Worm (Caenorhabditis elegans) whole organism, L3 larva: Measurements from ENCODE around the gene comt-3.

ENCODE experiments used
- ZK546.5 ChIP-seq: sonication (generic microtip); optimal IDR thresholded peaks from 2 replicates; lab custom pipeline; 2017; ENCODE audit warnings: missing biosample characterization, missing genetic modification characterization
- egl-27 ChIP-seq: sonication (generic microtip); optimal IDR thresholded peaks from 4 replicates; lab custom pipeline; 2017; ENCODE audit warnings: missing biosample characterization, missing genetic modification reagents, missing genetic modification characterization
- fkh-10 ChIP-seq: sonication (generic microtip); optimal IDR thresholded peaks from 2 replicates; lab custom pipeline; 2017; ENCODE audit warnings: missing biosample characterization, missing genetic modification reagents, missing genetic modification characterization
- fos-1 ChIP-seq: fragments of 150-350 bp; optimal IDR thresholded peaks from 2 replicates; lab custom pipeline; 2014; ENCODE audit warnings: missing biosample characterization, missing genetic modification characterization
- jun-1 ChIP-seq: fragments of 150-350 bp; optimal IDR thresholded peaks from 2 replicates; lab custom pipeline; 2014; ENCODE audit warnings: missing biosample characterization, missing genetic modification reagents, missing genetic modification characterization
- lin-39 ChIP-seq: fragments of 150-350 bp; optimal IDR thresholded peaks from 2 replicates; lab custom pipeline; 2018; ENCODE audit warnings: missing biosample characterization, missing genetic modification reagents, missing genetic modification characterization
- nhr-11 ChIP-seq: fragments of 150-350 bp; optimal IDR thresholded peaks from 2 replicates; lab custom pipeline; 2014; ENCODE audit warnings: missing biosample characterization, missing genetic modification characterization
- nhr-237 ChIP-seq: fragments of 150-350 bp; optimal IDR thresholded peaks from 2 replicates; lab custom pipeline; 2014; ENCODE audit warnings: missing biosample characterization, missing genetic modification characterization
- nhr-77 ChIP-seq: fragments of 150-350 bp; optimal IDR thresholded peaks from 2 replicates; lab custom pipeline; 2014; ENCODE audit warnings: missing biosample characterization, missing genetic modification characterization
- sea-2 ChIP-seq: fragments of 150-350 bp; sonication (generic microtip); optimal IDR thresholded peaks from 4 replicates; lab custom pipeline; 2014; ENCODE audit warnings: missing biosample characterization, missing genetic modification reagents, missing genetic modification characterization
- skn-1 ChIP-seq: fragments of 150-350 bp; optimal IDR thresholded peaks from 2 replicates; lab custom pipeline; 2014; ENCODE audit warnings: missing biosample characterization, missing genetic modification characterization
- tbx-2 ChIP-seq: sonication (generic microtip); optimal IDR thresholded peaks from 2 replicates; lab custom pipeline; 2016; ENCODE audit warnings: mild to moderate bottlenecking, missing genetic modification characterization, missing compliant biosample characterization
- unc-39 ChIP-seq: sonication (generic microtip); optimal IDR thresholded peaks from 4 replicates; lab custom pipeline; 2017; ENCODE audit warnings: missing biosample characterization, missing genetic modification characterization
- unc-62 ChIP-seq: fragments of 150-350 bp; sonication (generic microtip); optimal IDR thresholded peaks from 4 replicates; lab custom pipeline; 2014; ENCODE audit warnings: missing biosample characterization, missing genetic modification reagents, missing genetic modification characterization

- TF ChIP-seq nhr-237 (no peak), egl-27 (no peak), sea-2 (GFP tag; lab: Kevin White, UChicago) (no peak), fos-1 (tag; lab: Kevin White, UChicago) (no peak), unc-62 (no peak), nhr-11 (tag; lab: Kevin White, UChicago) (no peak), ZK546.5 (tag; lab: Kevin White, UChicago) (no peak), fkh-10 (no peak), lin-39 (tag; lab: Kevin White, UChicago) (no peak), nhr-77 (tag; lab: Kevin White, UChicago) (no peak), skn-1 (tag; lab: Kevin White, UChicago) (no peak), tbx-2 (tag; lab: Kevin White, UChicago) (no peak), jun-1 (tag; lab: Kevin White, UChicago) (no peak), unc-39 (no peak)
Observed at ce11 chrV:2072807-2073206, 15.5 kb downstream of the comt-3 start, which contains the start of gene Y40B10A.9.
